Fruit fly (Drosophila melanogaster): ENCODE measurements around the gene grk.
A peak's percentile ranks its signal among the peaks of the same experiment; 100 is the strongest.

The grk gene

DNA sequence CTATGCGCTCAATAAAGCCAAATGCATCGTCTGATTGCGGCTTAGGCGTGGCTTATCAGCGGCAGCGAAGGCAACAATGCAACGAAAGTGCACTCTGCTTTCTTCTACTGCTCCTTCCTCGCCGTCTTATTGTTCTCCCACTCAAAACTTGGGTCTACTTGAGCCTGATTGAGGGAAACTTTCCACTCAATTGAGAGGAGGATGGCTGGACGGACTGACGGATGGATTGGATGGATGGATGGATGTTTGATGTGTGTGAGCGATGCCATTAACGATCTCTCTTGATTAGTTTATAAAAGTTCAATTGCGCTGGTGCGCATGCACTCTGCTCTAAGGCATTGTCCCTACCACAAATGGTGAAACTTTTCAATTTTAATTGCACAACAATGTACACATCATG lies 10.4 kb downstream of the grk start:
- TF ChIP-seq Med (GFP tag) (peak; percentile 27), CG8290 (GFP tag; optimal IDR thresholded peaks at IDR 0.05) (no peak), CG8290 (tag; optimal IDR thresholded peaks at IDR 0.05) (no peak), MBD-R2 (GFP tag; IDR thresholded peaks at IDR 0.05) (no peak), z (GFP tag; IDR thresholded peaks at IDR 0.05) (peak; percentile 79), Ets65A (GFP tag) (peak; percentile 3), fd96Cb (tag; optimal IDR thresholded peaks at IDR 0.05) (no peak), CG8281 (tag; optimal IDR thresholded peaks at IDR 0.05) (peak; percentile 98)

DNA sequence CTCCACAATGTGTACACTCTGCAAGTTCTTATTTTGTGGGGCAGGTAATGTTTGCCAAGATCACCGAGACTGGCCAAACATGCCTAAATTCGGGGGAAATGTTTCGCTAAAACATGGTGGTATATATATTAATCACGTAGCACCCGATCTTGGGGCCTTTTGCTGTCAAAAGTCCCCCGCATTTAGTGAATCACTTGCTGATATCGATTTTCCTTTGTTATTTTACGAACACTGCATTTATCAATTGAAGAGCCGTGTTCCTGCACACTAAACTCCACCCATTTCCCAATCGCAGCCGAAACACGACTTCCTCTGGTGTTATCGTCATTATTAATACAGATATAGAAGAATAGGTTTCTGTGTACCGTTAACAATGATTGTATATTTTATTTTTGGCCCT lies 11.7 kb downstream of the grk start:
- TF ChIP-seq CG4404 (GFP tag; IDR thresholded peaks at IDR 0.05) (no peak), slp2 (GFP tag; optimal IDR thresholded peaks at IDR 0.05) (no peak), zen2 (GFP tag; IDR thresholded peaks at IDR 0.05; ENCODE audit: partially characterized antibody) (no peak), salm (tag; optimal IDR thresholded peaks at IDR 0.05) (no peak), kni (GFP tag; optimal IDR thresholded peaks at IDR 0.05) (peak; percentile 58), CG1832 (GFP tag; optimal IDR thresholded peaks at IDR 0.05) (no peak), Hand (GFP tag; optimal IDR thresholded peaks at IDR 0.05) (no peak), pan (optimal IDR thresholded peaks at IDR 0.05) (no peak), pan (GFP tag; optimal IDR thresholded peaks at IDR 0.05 in 1 of 2, IDR thresholded peaks at IDR 0.05 in 1 of 2) (no peak), sens (GFP tag) (peak; percentile 44), CG13123 (GFP tag; optimal IDR thresholded peaks at IDR 0.05) (no peak), Mrtf (GFP tag; IDR thresholded peaks at IDR 0.05) (no peak)

DNA sequence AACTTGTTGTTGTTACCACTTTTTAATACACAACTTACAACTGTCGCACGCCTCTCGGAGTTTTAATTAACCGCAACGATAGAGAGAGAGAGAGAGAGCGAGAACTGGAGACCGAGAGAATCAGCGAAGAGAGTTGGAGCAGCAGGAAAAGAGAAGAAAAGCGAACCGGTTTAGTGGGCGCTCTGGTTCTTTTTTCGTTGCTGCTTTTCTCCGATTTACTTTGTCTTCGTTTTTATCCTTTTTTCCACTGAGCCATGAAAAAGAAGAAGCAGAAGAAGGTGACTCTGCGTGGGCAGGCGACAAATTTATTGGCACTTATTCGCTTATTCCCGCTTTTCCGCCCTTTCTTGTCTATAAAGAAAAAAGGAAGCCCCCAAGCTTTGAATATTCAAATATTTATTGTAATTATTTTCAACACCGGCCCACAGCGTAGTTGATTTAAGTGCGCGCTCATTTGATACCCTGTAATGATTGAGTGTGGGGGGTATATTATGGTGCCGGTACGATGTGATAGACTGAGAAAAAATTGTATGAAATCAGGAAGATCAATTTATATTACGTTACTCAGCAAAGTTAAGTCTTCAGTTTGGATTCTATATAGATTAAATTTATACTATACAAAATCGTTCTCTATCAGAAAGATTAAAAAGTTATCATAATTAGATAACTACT lies 13.0 kb downstream of the grk start:
- TF ChIP-seq Oli (tag; optimal IDR thresholded peaks at IDR 0.05): peak; percentile 17
- peak; percentile 24 for TF ChIP-seq CG12391 (tag; optimal IDR thresholded peaks at IDR 0.05)
- TF ChIP-seq CG15479 (GFP tag; optimal IDR thresholded peaks at IDR 0.05): no peak
- TF ChIP-seq nom (GFP tag; optimal IDR thresholded peaks at IDR 0.05): peak; percentile 92
- peak; percentile 7 for TF ChIP-seq CG7839 (tag; optimal IDR thresholded peaks at IDR 0.05)
- TF ChIP-seq CG1603 (tag; optimal IDR thresholded peaks at IDR 0.05): no peak
- TF ChIP-seq CG9609 (GFP tag; optimal IDR thresholded peaks at IDR 0.05): no peak
- no peak for TF ChIP-seq ems (GFP tag; optimal IDR thresholded peaks at IDR 0.05)
- peak; percentile 77 for TF ChIP-seq sens (GFP tag)
- peak; percentile 16 for TF ChIP-seq CoRest (tag; optimal IDR thresholded peaks at IDR 0.05)
- peak; percentile 27; the same call in 1 of the 2 replicates for TF ChIP-seq Rfx (GFP tag; IDR thresholded peaks at IDR 0.05)
- no peak for TF ChIP-seq CG8359 (GFP tag; optimal IDR thresholded peaks at IDR 0.05; ENCODE audit: borderline replicate concordance)
- TF ChIP-seq gem (tag; optimal IDR thresholded peaks at IDR 0.05): peak; percentile 45
- TF ChIP-seq zen (tag; optimal IDR thresholded peaks at IDR 0.05): no peak
- TF ChIP-seq Sox102F (GFP tag; optimal IDR thresholded peaks at IDR 0.05): peak; percentile 13
- TF ChIP-seq disco-r (GFP tag; optimal IDR thresholded peaks at IDR 0.05): no peak
- TF ChIP-seq row (GFP tag; IDR thresholded peaks at IDR 0.05): peak; percentile 42; the same call in 2 of the 3 replicates
- peak; percentile 31; the same call in 1 of the 2 replicates for TF ChIP-seq chm (GFP tag; IDR thresholded peaks at IDR 0.05)
- TF ChIP-seq CG12659 (GFP tag; optimal IDR thresholded peaks at IDR 0.05): peak; percentile 3
- TF ChIP-seq D19B (GFP tag; optimal IDR thresholded peaks at IDR 0.05): peak; percentile 75
- peak; percentile 34 for TF ChIP-seq CG11504 (tag; optimal IDR thresholded peaks at IDR 0.05)
- TF ChIP-seq az2 (GFP tag; optimal IDR thresholded peaks at IDR 0.05): peak; percentile 5
- peak; percentile 8 for TF ChIP-seq grau (tag; optimal IDR thresholded peaks at IDR 0.05)
- TF ChIP-seq kni (GFP tag; optimal IDR thresholded peaks at IDR 0.05): peak; percentile 10
- peak; percentile 14 for TF ChIP-seq yki (optimal IDR thresholded peaks at IDR 0.05)
- TF ChIP-seq CG15269 (tag; optimal IDR thresholded peaks at IDR 0.05): peak; percentile 8
- TF ChIP-seq CHES-1-like (GFP tag; optimal IDR thresholded peaks at IDR 0.05): no peak
- peak; percentile 8 for TF ChIP-seq CG30403 (GFP tag; optimal IDR thresholded peaks at IDR 0.05)
- TF ChIP-seq PHDP (tag; optimal IDR thresholded peaks at IDR 0.05): peak; percentile 11
- TF ChIP-seq CG9932 (GFP tag; IDR thresholded peaks at IDR 0.05): peak; percentile 6; the same call in 1 of the 2 replicates

Measured in whole organism, embryonic.